Worm (Caenorhabditis elegans) whole organism, young adult: Measurements from ENCODE around the gene fut-3.

Source experiments
- B0019.2 ChIP-seq: fragments of 200-800 bp; sonication (Bioruptor generic); conservative IDR thresholded peaks from 2 replicates; pipeline ENCODE4 v1.3.6; 2022; ENCODE audit warnings: missing genetic modification reagents, missing genetic modification characterization, missing compliant biosample characterization
- B0261.1 ChIP-seq: sonication (generic microtip); optimal IDR thresholded peaks from 2 replicates; lab custom pipeline; 2016; ENCODE audit warnings: mild to moderate bottlenecking, missing genetic modification characterization, moderate library complexity, missing compliant biosample characterization
- C06A6.2 ChIP-seq: fragments of 200-800 bp; sonication (Bioruptor generic); conservative IDR thresholded peaks from 2 replicates; pipeline ENCODE4 v1.3.6; 2022; ENCODE audit warnings: missing genetic modification characterization, missing compliant biosample characterization
- D2030.7 ChIP-seq: fragments of 200-800 bp; sonication (Bioruptor generic); IDR thresholded peaks from 2 replicates; pipeline ENCODE4 v1.3.6; 2022; ENCODE audit warnings: missing genetic modification reagents, missing genetic modification characterization, missing compliant biosample characterization
- F23B12.7 ChIP-seq: sonication (generic microtip); optimal IDR thresholded peaks from 2 replicates; lab custom pipeline; 2017; ENCODE audit warnings: missing genetic modification characterization, mild to moderate bottlenecking, missing compliant biosample characterization, antibody characterized with exemption, moderate library complexity; ENCODE audit not compliant: insufficient read depth
- F33H1.4 ChIP-seq: fragments of 200-800 bp; sonication (Bioruptor generic); IDR thresholded peaks from 2 replicates; pipeline ENCODE4 v1.3.6; 2022; ENCODE audit warnings: missing genetic modification reagents, missing genetic modification characterization, missing compliant biosample characterization
- K11D2.4 ChIP-seq: fragments of 200-800 bp; sonication (Bioruptor generic); IDR thresholded peaks from 2 replicates; pipeline ENCODE4 v1.3.6; 2022; ENCODE audit warnings: missing genetic modification reagents, missing genetic modification characterization, missing compliant biosample characterization
- T26A5.8 ChIP-seq: sonication (generic microtip); optimal IDR thresholded peaks from 2 replicates; lab custom pipeline; 2016; ENCODE audit warnings: missing genetic modification characterization, missing compliant biosample characterization
- Y53F4B.3 ChIP-seq: fragments of 200-800 bp; sonication (Bioruptor generic); IDR thresholded peaks from 2 replicates; pipeline ENCODE4 v1.3.6; 2022; ENCODE audit warnings: missing genetic modification reagents, missing genetic modification characterization, missing compliant biosample characterization
- Y67H2A.10 ChIP-seq: fragments of 200-800 bp; sonication (Bioruptor generic); conservative IDR thresholded peaks from 2 replicates; pipeline ENCODE4 v1.3.6; 2022; ENCODE audit warnings: missing genetic modification reagents, missing genetic modification characterization, missing compliant biosample characterization
- Y95B8A.8 ChIP-seq: fragments of 200-800 bp; sonication (Bioruptor generic); IDR thresholded peaks from 2 replicates; pipeline ENCODE4 v1.3.6; 2022; ENCODE audit warnings: missing genetic modification reagents, missing genetic modification characterization, missing compliant biosample characterization
- aptf-3 ChIP-seq: fragments of 200-800 bp; sonication (Bioruptor generic); IDR thresholded peaks from 2 replicates; pipeline ENCODE4 v1.3.6; 2022; ENCODE audit warnings: missing genetic modification characterization, missing compliant biosample characterization
- athp-1 ChIP-seq: sonication (generic microtip); optimal IDR thresholded peaks from 2 replicates; lab custom pipeline; 2017; ENCODE audit warnings: mild to moderate bottlenecking, missing genetic modification characterization, missing compliant biosample characterization
- ccch-3 ChIP-seq: fragments of 200-800 bp; sonication (Bioruptor generic); optimal IDR thresholded peaks from 2 replicates; lab custom pipeline; 2018; ENCODE audit warnings: mild to moderate bottlenecking, missing genetic modification characterization, missing compliant biosample characterization
- cebp-1 ChIP-seq, 2 experiments: fragments of 200-800 bp in 1 of 2; sonication (Bioruptor generic) in 1 of 2; sonication (generic microtip) in 1 of 2; IDR thresholded peaks in 1 of 2; optimal IDR thresholded peaks in 1 of 2; 2 replicates each; pipeline versions ENCODE4 v1.3.6 to Lab custom; 2017 to 2022; ENCODE audit warnings: missing compliant biosample characterization in 2 of 2, missing genetic modification characterization in 2 of 2, mild to moderate bottlenecking in 1 of 2, missing genetic modification reagents in 1 of 2, moderate library complexity in 1 of 2
- ceh-100 ChIP-seq: fragments of 200-800 bp; sonication (Bioruptor generic); IDR thresholded peaks from 2 replicates; pipeline ENCODE4 v1.3.6; 2022; ENCODE audit warnings: missing genetic modification reagents, missing genetic modification characterization, missing compliant biosample characterization
- dox-1 ChIP-seq: fragments of 200-800 bp; sonication (Bioruptor generic); IDR thresholded peaks from 2 replicates; pipeline ENCODE4 v1.3.6; 2022; ENCODE audit warnings: missing genetic modification reagents, missing genetic modification characterization, missing compliant biosample characterization
- dpl-1 ChIP-seq: fragments of 150-350 bp; optimal IDR thresholded peaks from 2 replicates; lab custom pipeline; 2014; ENCODE audit warnings: missing biosample characterization, missing genetic modification reagents, missing genetic modification characterization
- egrh-3 ChIP-seq: fragments of 200-800 bp; sonication (Bioruptor generic); IDR thresholded peaks from 2 replicates; pipeline ENCODE4 v1.3.6; 2022; ENCODE audit warnings: missing genetic modification reagents, missing genetic modification characterization, missing compliant biosample characterization
- hmg-20 ChIP-seq: fragments of 200-800 bp; sonication (Bioruptor generic); IDR thresholded peaks from 2 replicates; pipeline ENCODE4 v1.3.6; 2022; ENCODE audit warnings: missing genetic modification reagents, missing genetic modification characterization, missing compliant biosample characterization
- hsf-1 ChIP-seq: fragments of 200-800 bp; sonication (Bioruptor generic); IDR thresholded peaks from 2 replicates; pipeline ENCODE4 v1.3.6; 2022; ENCODE audit warnings: missing genetic modification reagents, missing genetic modification characterization, missing compliant biosample characterization
- lir-1 ChIP-seq: fragments of 200-800 bp; sonication (Bioruptor generic); conservative IDR thresholded peaks from 2 replicates; pipeline ENCODE4 v1.3.6; 2022; ENCODE audit warnings: missing genetic modification reagents, missing genetic modification characterization, missing compliant biosample characterization
- madf-10 ChIP-seq: sonication (generic microtip); optimal IDR thresholded peaks from 2 replicates; lab custom pipeline; 2016; ENCODE audit warnings: mild to moderate bottlenecking, missing genetic modification characterization, missing compliant biosample characterization
- mcd-1 ChIP-seq: fragments of 200-800 bp; sonication (Bioruptor generic); IDR thresholded peaks from 2 replicates; pipeline ENCODE4 v1.3.6; 2022; ENCODE audit warnings: missing genetic modification reagents, missing genetic modification characterization, missing compliant biosample characterization
- nfya-1 ChIP-seq: sonication (generic microtip); optimal IDR thresholded peaks from 2 replicates; lab custom pipeline; 2017; ENCODE audit warnings: antibody characterized with exemption, missing compliant biosample characterization, missing genetic modification characterization, borderline replicate concordance; ENCODE audit not compliant: insufficient read depth
- nfyb-1 ChIP-seq: fragments of 200-800 bp; sonication (Bioruptor generic); IDR thresholded peaks from 2 replicates; pipeline ENCODE4 v1.3.6; 2022; ENCODE audit warnings: missing genetic modification reagents, missing genetic modification characterization, missing compliant biosample characterization
- nhr-179 ChIP-seq: sonication (generic microtip); optimal IDR thresholded peaks from 2 replicates; lab custom pipeline; 2016; ENCODE audit warnings: mild to moderate bottlenecking, missing genetic modification characterization, missing compliant biosample characterization
- nhr-90 ChIP-seq: sonication (generic microtip); optimal IDR thresholded peaks from 2 replicates; lab custom pipeline; 2016; ENCODE audit warnings: missing genotype, mild to moderate bottlenecking, missing genetic modification characterization, missing compliant biosample characterization
- repo-1 ChIP-seq: sonication (generic microtip); optimal IDR thresholded peaks from 2 replicates; lab custom pipeline; 2017; ENCODE audit warnings: mild to moderate bottlenecking, missing genetic modification characterization, missing compliant biosample characterization
- sea-2 ChIP-seq: fragments of 200-800 bp; sonication (Bioruptor generic); IDR thresholded peaks from 2 replicates; pipeline ENCODE4 v1.3.6; 2022; ENCODE audit warnings: missing genetic modification characterization, missing compliant biosample characterization
- snpc-1.3 ChIP-seq: sonication (generic microtip); optimal IDR thresholded peaks from 2 replicates; lab custom pipeline; 2017; ENCODE audit warnings: missing genetic modification characterization, mild to moderate bottlenecking, missing compliant biosample characterization, antibody characterized with exemption, moderate library complexity, missing genotype, missing genetic modification reagents; ENCODE audit not compliant: insufficient read depth
- somi-1 ChIP-seq: fragments of 200-800 bp; sonication (Bioruptor generic); optimal IDR thresholded peaks from 2 replicates; lab custom pipeline; 2018; ENCODE audit warnings: mild to moderate bottlenecking, missing genetic modification characterization, missing compliant biosample characterization
- tbp1 ChIP-seq: fragments of 200-800 bp; sonication (Bioruptor generic); optimal IDR thresholded peaks from 2 replicates; lab custom pipeline; 2018; ENCODE audit warnings: mild to moderate bottlenecking, missing genetic modification characterization, missing compliant biosample characterization
- unc-130 ChIP-seq: sonication (generic microtip); optimal IDR thresholded peaks from 2 replicates; lab custom pipeline; 2016; ENCODE audit warnings: missing genetic modification reagents, missing genetic modification characterization, missing compliant biosample characterization
- zfh-2 ChIP-seq: fragments of 200-800 bp; sonication (Bioruptor generic); conservative IDR thresholded peaks from 2 replicates; pipeline ENCODE4 v1.3.6; 2022; ENCODE audit warnings: missing genetic modification reagents, missing genetic modification characterization, missing compliant biosample characterization
- ztf-18 ChIP-seq: sonication (generic microtip); optimal IDR thresholded peaks from 2 replicates; lab custom pipeline; 2016; ENCODE audit warnings: missing genotype, mild to moderate bottlenecking, missing genetic modification characterization, missing compliant biosample characterization
- ztf-3 ChIP-seq: fragments of 200-800 bp; sonication (Bioruptor generic); optimal IDR thresholded peaks from 2 replicates; lab custom pipeline; 2018; ENCODE audit warnings: mild to moderate bottlenecking, missing genetic modification characterization, missing compliant biosample characterization
- ztf-6 ChIP-seq: fragments of 200-800 bp; sonication (Bioruptor generic); IDR thresholded peaks from 2 replicates; pipeline ENCODE4 v1.3.6; 2022; ENCODE audit warnings: missing genetic modification reagents, missing genetic modification characterization, missing compliant biosample characterization

The fut-3 gene

ce11 chrII:5659675-5660074 is at the start of gene fut-3:
Gene fut-3, minus strand, starts transcription at chrII:5659775.
- TF ChIP-seq B0261.1 (no peak), nfyb-1 (GFP tag; lab: Robert Waterston, UW) (0 out of 2 replicates have a peak, but pooled peaks have one; percentile 37)

ce11 chrII:5708154-5708553 is 48.6 kb upstream of the fut-3 start:
- TF ChIP-seq Y67H2A.10 (GFP tag; lab: Robert Waterston, UW), result no peak

- TF ChIP-seq nfyb-1 (GFP tag; lab: Robert Waterston, UW) (0 out of 2 replicates have a peak, but pooled peaks have one; percentile 34), F23B12.7 (tag; lab: Kevin White, UChicago) (no peak), ztf-3 (GFP tag; lab: Kevin White, UChicago) (no peak), B0019.2 (GFP tag; lab: Robert Waterston, UW) (no peak), mcd-1 (GFP tag; lab: Robert Waterston, UW) (no peak), somi-1 (GFP tag; lab: Kevin White, UChicago) (no peak)
Observed at ce11 chrII:5707532-5707931, 48.0 kb upstream of the fut-3 start, which contains the start of gene osta-2. Gene osta-2, plus strand, starts transcription at chrII:5707691.

- TF ChIP-seq ztf-6 (GFP tag; lab: Robert Waterston, UW) (no peak), hmg-20 (GFP tag; lab: Robert Waterston, UW) (no peak), F33H1.4 (GFP tag; lab: Robert Waterston, UW) (no peak), lir-1 (GFP tag; lab: Robert Waterston, UW) (no peak), D2030.7 (GFP tag; lab: Robert Waterston, UW) (no peak), nfya-1 (no peak), aptf-3 (no peak), egrh-3 (no peak), sea-2 (GFP tag; lab: Robert Waterston, UW) (no peak), madf-10 (tag; lab: Kevin White, UChicago) (no peak)
Observed at ce11 chrII:5704479-5704878, 44.9 kb upstream of the fut-3 start.

- TF ChIP-seq tbp1 (GFP tag; lab: Kevin White, UChicago), result no peak
- no peak for TF ChIP-seq ceh-100 (GFP tag; lab: Robert Waterston, UW)
- TF ChIP-seq C06A6.2, result no peak
- TF ChIP-seq nhr-179 (tag; lab: Kevin White, UChicago), result no peak
- TF ChIP-seq cebp-1 (GFP tag; IDR thresholded peaks at IDR 0.05; lab: Robert Waterston, UW), result no peak
- peak; percentile 28 for TF ChIP-seq cebp-1 (tag; optimal IDR thresholded peaks at IDR 0.05; lab: Kevin White, UChicago)
- TF ChIP-seq dox-1 (GFP tag; lab: Robert Waterston, UW), result no peak
- TF ChIP-seq, all 124 proteins: peak for 1
Observed at ce11 chrII:5702611-5703192, 43.1 kb upstream of the fut-3 start.

- no peak for TF ChIP-seq T26A5.8
- TF ChIP-seq snpc-1.3 (tag; lab: Kevin White, UChicago), result peak; percentile 78
- TF ChIP-seq Y53F4B.3 (GFP tag; lab: Robert Waterston, UW), result no peak
- TF ChIP-seq K11D2.4, result no peak
- peak; percentile 68 for TF ChIP-seq dox-1 (GFP tag; lab: Robert Waterston, UW)
- no peak; the same call in 1 of the 2 replicates for TF ChIP-seq zfh-2 (GFP tag; lab: Robert Waterston, UW)
- no peak for TF ChIP-seq sea-2 (GFP tag; lab: Robert Waterston, UW)
- no peak for TF ChIP-seq nfya-1
- TF ChIP-seq repo-1 (tag; lab: Kevin White, UChicago), result peak; percentile 71
- TF ChIP-seq hsf-1, result 0 out of 2 replicates have a peak, but pooled peaks have one; percentile 20
- no peak for TF ChIP-seq ccch-3 (GFP tag; lab: Kevin White, UChicago)
- peak; percentile 49; the same call in 1 of the 2 replicates for TF ChIP-seq F33H1.4 (GFP tag; lab: Robert Waterston, UW)
- no peak for TF ChIP-seq dpl-1
- TF ChIP-seq aptf-3, result no peak
- no peak for TF ChIP-seq athp-1 (tag; lab: Kevin White, UChicago)
- TF ChIP-seq nhr-179 (tag; lab: Kevin White, UChicago), result no peak
- TF ChIP-seq nhr-90 (tag; lab: Kevin White, UChicago), result no peak
- TF ChIP-seq ztf-18, result no peak
- no peak for TF ChIP-seq unc-130
- TF ChIP-seq Y95B8A.8 (GFP tag; lab: Robert Waterston, UW), result no peak
Observed at ce11 chrII:5701485-5701884, 41.9 kb upstream of the fut-3 start.
